Worm (Caenorhabditis elegans) whole organism, L3 larva: ENCODE measurements around the gene F59A6.12.
A peak's percentile ranks its signal among the peaks of the same experiment; 100 is the strongest.

Experiments
- R02D3.7 ChIP-seq: fragments of 150-350 bp; optimal IDR thresholded peaks from 2 replicates; lab custom pipeline; 2014; ENCODE audit warnings: missing biosample characterization, missing genetic modification characterization
- aly-2 ChIP-seq: fragments of 150-350 bp; optimal IDR thresholded peaks from 2 replicates; lab custom pipeline; 2014; ENCODE audit warnings: missing biosample characterization, missing genetic modification characterization
- ama-1 ChIP-seq: fragments of 150-350 bp; optimal IDR thresholded peaks from 2 replicates; lab custom pipeline; 2018
- ceh-28 ChIP-seq: fragments of 150-350 bp; optimal IDR thresholded peaks from 2 replicates; lab custom pipeline; 2014; ENCODE audit warnings: missing biosample characterization, missing genetic modification reagents, missing genetic modification characterization
- ceh-82 ChIP-seq: fragments of 150-350 bp; optimal IDR thresholded peaks from 2 replicates; lab custom pipeline; 2014; ENCODE audit warnings: missing biosample characterization, missing genetic modification characterization
- ceh-9 ChIP-seq: sonication (generic microtip); optimal IDR thresholded peaks from 2 replicates; lab custom pipeline; 2018; ENCODE audit warnings: missing biosample characterization, missing genetic modification characterization
- elt-2 ChIP-seq: sonication (generic microtip); optimal IDR thresholded peaks from 2 replicates; lab custom pipeline; 2016; ENCODE audit warnings: missing genetic modification reagents, mild to moderate bottlenecking, missing genetic modification characterization, missing compliant biosample characterization
- eor-1 ChIP-seq, 2 experiments: fragments of 150-350 bp; optimal IDR thresholded peaks; 2 replicates each; lab custom pipeline; 2014 to 2018; ENCODE audit warnings: missing biosample characterization in 2 of 2, missing genetic modification characterization in 2 of 2
- fkh-2 ChIP-seq: fragments of 150-350 bp; optimal IDR thresholded peaks from 2 replicates; lab custom pipeline; 2014; ENCODE audit warnings: missing biosample characterization, missing genetic modification reagents, missing genetic modification characterization
- fos-1 ChIP-seq: fragments of 150-350 bp; optimal IDR thresholded peaks from 2 replicates; lab custom pipeline; 2014; ENCODE audit warnings: missing biosample characterization, missing genetic modification characterization
- hmg-11 ChIP-seq: sonication (generic microtip); optimal IDR thresholded peaks from 2 replicates; lab custom pipeline; 2016; ENCODE audit warnings: missing genetic modification characterization, missing compliant biosample characterization
- jun-1 ChIP-seq: fragments of 150-350 bp; optimal IDR thresholded peaks from 2 replicates; lab custom pipeline; 2014; ENCODE audit warnings: missing biosample characterization, missing genetic modification reagents, missing genetic modification characterization
- lin-15B ChIP-seq: fragments of 150-350 bp; optimal IDR thresholded peaks from 2 replicates; lab custom pipeline; 2014; ENCODE audit warnings: missing biosample characterization, missing genetic modification characterization
- lin-39 ChIP-seq: fragments of 150-350 bp; optimal IDR thresholded peaks from 2 replicates; lab custom pipeline; 2018; ENCODE audit warnings: missing biosample characterization, missing genetic modification reagents, missing genetic modification characterization
- lsy-12 ChIP-seq: sonication (generic microtip); optimal IDR thresholded peaks from 2 replicates; lab custom pipeline; 2016; ENCODE audit warnings: mild to moderate bottlenecking, missing genetic modification characterization, missing compliant biosample characterization
- mdl-1 ChIP-seq: fragments of 150-350 bp; optimal IDR thresholded peaks from 2 replicates; lab custom pipeline; 2014; ENCODE audit warnings: missing biosample characterization, missing genetic modification characterization
- nfya-1 ChIP-seq: sonication (generic microtip); optimal IDR thresholded peaks from 2 replicates; lab custom pipeline; 2017; ENCODE audit warnings: missing genetic modification characterization, mild to moderate bottlenecking, missing compliant biosample characterization, antibody characterized with exemption, moderate library complexity; ENCODE audit not compliant: insufficient read depth
- nhr-11 ChIP-seq: fragments of 150-350 bp; optimal IDR thresholded peaks from 2 replicates; lab custom pipeline; 2014; ENCODE audit warnings: missing biosample characterization, missing genetic modification characterization
- nhr-12 ChIP-seq: fragments of 150-350 bp; optimal IDR thresholded peaks from 2 replicates; lab custom pipeline; 2014; ENCODE audit warnings: missing biosample characterization, missing genetic modification characterization
- nhr-23 ChIP-seq: fragments of 150-350 bp; optimal IDR thresholded peaks from 2 replicates; lab custom pipeline; 2014; ENCODE audit warnings: missing biosample characterization, missing genetic modification reagents, missing genetic modification characterization
- nhr-237 ChIP-seq: fragments of 150-350 bp; optimal IDR thresholded peaks from 2 replicates; lab custom pipeline; 2014; ENCODE audit warnings: missing biosample characterization, missing genetic modification characterization
- nhr-25 ChIP-seq: sonication (generic microtip); optimal IDR thresholded peaks from 2 replicates; lab custom pipeline; 2017; ENCODE audit warnings: missing biosample characterization, missing genetic modification characterization
- nhr-28 ChIP-seq: fragments of 150-350 bp; optimal IDR thresholded peaks from 2 replicates; lab custom pipeline; 2014; ENCODE audit warnings: missing biosample characterization, missing genetic modification characterization
- nhr-43 ChIP-seq: sonication (generic microtip); optimal IDR thresholded peaks from 2 replicates; lab custom pipeline; 2016; ENCODE audit warnings: mild to moderate bottlenecking, missing genetic modification characterization, missing compliant biosample characterization; ENCODE audit not compliant: poor library complexity, severe bottlenecking
- nhr-67 ChIP-seq: fragments of 150-350 bp; optimal IDR thresholded peaks from 2 replicates; lab custom pipeline; 2014; ENCODE audit warnings: missing biosample characterization, missing genetic modification characterization
- nhr-77 ChIP-seq: fragments of 150-350 bp; optimal IDR thresholded peaks from 2 replicates; lab custom pipeline; 2014; ENCODE audit warnings: missing biosample characterization, missing genetic modification characterization
- pha-4 ChIP-seq: fragments of 150-350 bp; optimal IDR thresholded peaks from 2 replicates; lab custom pipeline; 2014; ENCODE audit warnings: missing biosample characterization, missing genetic modification reagents, missing genetic modification characterization
- pqm-1 ChIP-seq: fragments of 150-350 bp; optimal IDR thresholded peaks from 2 replicates; lab custom pipeline; 2017; ENCODE audit warnings: missing biosample characterization, missing genetic modification characterization, inconsistent platforms
- skn-1 ChIP-seq: fragments of 150-350 bp; optimal IDR thresholded peaks from 2 replicates; lab custom pipeline; 2014; ENCODE audit warnings: missing biosample characterization, missing genetic modification characterization
- snpc-4 ChIP-seq: fragments of 150-350 bp; optimal IDR thresholded peaks from 2 replicates; lab custom pipeline; 2014; ENCODE audit warnings: missing biosample characterization, missing genetic modification characterization
- tbx-2 ChIP-seq: sonication (generic microtip); optimal IDR thresholded peaks from 2 replicates; lab custom pipeline; 2016; ENCODE audit warnings: mild to moderate bottlenecking, missing genetic modification characterization, missing compliant biosample characterization
- unc-39 ChIP-seq: sonication (generic microtip); optimal IDR thresholded peaks from 4 replicates; lab custom pipeline; 2017; ENCODE audit warnings: missing biosample characterization, missing genetic modification characterization
- zag-1 ChIP-seq: fragments of 150-350 bp; optimal IDR thresholded peaks from 2 replicates; lab custom pipeline; 2014; ENCODE audit warnings: missing biosample characterization, missing genetic modification characterization
- ztf-11 ChIP-seq: fragments of 150-350 bp; optimal IDR thresholded peaks from 2 replicates; lab custom pipeline; 2014; ENCODE audit warnings: missing biosample characterization, missing genetic modification characterization
- ztf-4 ChIP-seq: fragments of 150-350 bp; optimal IDR thresholded peaks from 2 replicates; lab custom pipeline; 2014; ENCODE audit warnings: missing biosample characterization, missing genetic modification characterization

The F59A6.12 gene

DNA sequence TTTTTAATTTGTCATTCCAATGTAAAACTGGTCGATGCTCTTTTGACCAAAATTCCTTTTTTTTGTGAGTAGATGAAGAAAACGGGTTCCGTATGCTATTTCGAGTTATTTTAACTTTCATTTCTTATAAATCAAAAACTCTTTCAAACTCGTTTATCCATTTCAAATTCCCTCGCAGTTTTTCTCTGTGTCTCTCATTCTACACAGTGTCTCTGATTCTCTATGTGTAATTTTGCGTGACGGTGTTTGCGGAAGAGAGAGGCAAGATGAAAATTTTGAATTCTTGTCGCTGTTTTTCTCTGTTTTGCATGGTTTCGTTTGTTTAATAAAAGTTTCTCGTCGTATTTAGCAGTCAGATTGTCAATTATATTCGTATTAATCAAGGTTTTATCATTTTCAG, 12.8 kb downstream of the F59A6.12 start, which contains the start of gene citk-2 (continued):
- TF ChIP-seq tbx-2 (tag; lab: Kevin White, UChicago) (no peak), aly-2 (tag; lab: Kevin White, UChicago) (no peak), ceh-9 (no peak), ama-1 (lab: Kevin White, UChicago) (no peak), snpc-4 (no peak), ceh-28 (tag; lab: Kevin White, UChicago) (no peak), skn-1 (tag; lab: Kevin White, UChicago) (peak; percentile 79), ceh-82 (tag; lab: Kevin White, UChicago) (peak; percentile 75), nhr-12 (no peak)

DNA sequence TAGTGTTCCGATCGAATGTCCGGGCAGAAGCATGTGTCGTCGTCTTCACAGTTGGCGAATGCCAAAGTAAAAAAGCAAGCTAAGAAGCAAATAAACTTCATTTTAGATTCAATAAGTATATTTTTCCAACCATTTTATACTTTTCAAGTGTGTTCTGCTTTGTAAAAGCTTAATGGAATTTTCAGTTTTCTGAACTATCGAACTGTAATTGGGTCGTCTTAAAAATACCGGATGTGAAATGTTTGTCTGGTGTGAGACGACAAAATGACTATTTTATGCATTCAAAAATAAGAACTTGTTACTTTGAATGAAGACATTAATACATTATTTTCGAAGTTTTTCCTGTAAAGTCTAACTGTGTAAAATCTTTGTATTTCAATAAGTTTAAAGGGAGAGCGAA, 13.2 kb downstream of the F59A6.12 start, which contains the start of gene F59A6.11:
F59A6.11 (minus strand) TSS at position 101 of the 400 bp plus-strand sequence.
- TF ChIP-seq jun-1 (tag; lab: Kevin White, UChicago) (no peak), fos-1 (tag; lab: Kevin White, UChicago) (no peak), lin-15B (tag; lab: Kevin White, UChicago) (no peak), skn-1 (tag; lab: Kevin White, UChicago) (no peak), mdl-1 (tag; lab: Kevin White, UChicago) (no peak), nhr-25 (tag; lab: Kevin White, UChicago) (no peak), ceh-82 (tag; lab: Kevin White, UChicago) (no peak), eor-1 (tag; optimal IDR thresholded peaks at IDR 0.05; lab: Kevin White, UChicago) (no peak)
- TF ChIP-seq, all 47 proteins: peak for 0

DNA sequence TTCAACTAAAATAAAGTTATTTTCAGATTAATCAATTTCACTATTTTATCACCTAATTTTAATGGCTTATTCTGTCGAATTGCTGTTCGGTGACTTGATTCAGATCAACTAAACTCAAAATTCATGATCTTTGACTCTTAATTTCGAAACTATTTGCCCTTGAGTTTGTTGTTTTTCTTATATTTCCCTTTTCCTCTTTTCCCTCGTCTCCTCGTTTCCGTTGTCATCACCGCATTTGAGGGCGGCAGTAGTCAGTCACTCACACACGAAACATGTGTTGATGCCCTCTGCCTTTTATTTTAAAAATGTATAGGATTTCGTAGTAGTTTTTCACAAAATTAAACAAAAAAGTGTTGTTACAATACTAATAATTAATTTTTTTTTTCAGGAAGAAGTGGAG, 16.9 kb downstream of the F59A6.12 start, which contains the start of gene rnh-1.0:
rnh-1.0 (plus strand) TSS at position 389 of the 400 bp plus-strand sequence.
- TF ChIP-seq pha-4 (tag; lab: Kevin White, UChicago) (peak; percentile 5), ceh-82 (tag; lab: Kevin White, UChicago) (no peak), unc-39 (tag; lab: Kevin White, UChicago) (no peak), tbx-2 (tag; lab: Kevin White, UChicago) (no peak), ztf-11 (no peak), nhr-77 (tag; lab: Kevin White, UChicago) (no peak), zag-1 (tag; lab: Kevin White, UChicago) (no peak), nhr-12 (no peak), mdl-1 (tag; lab: Kevin White, UChicago) (no peak), jun-1 (tag; lab: Kevin White, UChicago) (no peak), nhr-28 (no peak), nhr-237 (tag; lab: Kevin White, UChicago) (no peak), fkh-2 (no peak), ama-1 (lab: Kevin White, UChicago) (no peak), nhr-43 (tag; lab: Kevin White, UChicago) (no peak), lin-15B (tag; lab: Kevin White, UChicago) (no peak), pqm-1 (tag; lab: Kevin White, UChicago) (no peak), lsy-12 (tag; lab: Kevin White, UChicago) (no peak), nhr-11 (tag; lab: Kevin White, UChicago) (no peak), nfya-1 (tag; lab: Kevin White, UChicago) (peak; percentile 3), ztf-4 (no peak), nhr-25 (tag; lab: Kevin White, UChicago) (peak; percentile 1)

DNA sequence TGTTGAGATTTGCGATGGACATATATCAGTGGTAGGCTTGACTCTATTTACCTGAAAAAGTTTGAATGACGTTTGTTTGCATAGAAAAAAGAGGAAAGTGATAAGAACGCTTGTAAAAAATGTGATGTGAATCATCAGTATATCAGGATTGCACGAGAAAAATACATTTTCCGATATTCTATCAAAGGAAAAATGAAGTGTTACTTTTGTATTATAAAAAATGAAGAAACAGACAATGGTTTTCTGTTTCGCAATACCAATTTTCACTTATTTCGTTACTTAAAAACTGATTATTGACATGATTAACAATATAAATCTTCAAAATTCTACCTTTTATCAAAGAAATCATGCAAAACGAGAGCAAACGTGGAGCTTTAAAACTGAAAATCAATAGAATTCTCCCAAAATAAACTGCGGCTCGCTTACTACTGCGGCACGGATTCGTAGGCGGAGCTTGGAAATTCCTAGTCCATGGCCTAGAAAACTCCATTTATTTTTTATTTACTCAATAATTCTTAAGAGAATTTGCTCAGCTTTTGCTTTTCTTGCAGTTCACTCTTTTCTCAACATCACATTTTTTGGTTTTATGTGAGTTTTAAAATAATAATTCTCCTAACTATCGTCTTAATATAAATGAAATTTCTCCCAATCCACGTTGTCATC, 18.2 kb downstream of the F59A6.12 start, which contains the start of the genes eif-1 and vps-24:
eif-1 (minus strand) TSS at position 51 of the 663 bp plus-strand sequence.
vps-24 (plus strand) TSS at position 469 of the 663 bp plus-strand sequence.
- peak; percentile 74 for TF ChIP-seq snpc-4
- TF ChIP-seq ztf-4: no peak
- TF ChIP-seq nfya-1 (tag; lab: Kevin White, UChicago): peak; percentile 70
- TF ChIP-seq lin-15B (tag; lab: Kevin White, UChicago): peak; percentile 73
- TF ChIP-seq jun-1 (tag; lab: Kevin White, UChicago): no peak
- no peak for TF ChIP-seq ceh-82 (tag; lab: Kevin White, UChicago)
- TF ChIP-seq R02D3.7 (tag; lab: Kevin White, UChicago): no peak
- peak; percentile 38 for TF ChIP-seq elt-2 (tag; lab: Kevin White, UChicago)
- TF ChIP-seq pha-4 (tag; lab: Kevin White, UChicago): peak; percentile 64
- no peak for TF ChIP-seq zag-1 (tag; lab: Kevin White, UChicago)
- TF ChIP-seq lin-39 (tag; lab: Kevin White, UChicago): no peak
- peak; percentile 80 for TF ChIP-seq hmg-11 (tag; lab: Kevin White, UChicago)
- TF ChIP-seq nhr-23 (tag; lab: Kevin White, UChicago): no peak
- no peak for TF ChIP-seq nhr-67 (tag; lab: Kevin White, UChicago)
- peak; percentile 35 for TF ChIP-seq nhr-25 (tag; lab: Kevin White, UChicago)
